Worm (Caenorhabditis elegans): ENCODE results near the gene sup-1.
"Not testable (repeated sequence)": the region's sequence is repeated elsewhere in the genome, so short reads cannot be mapped to it uniquely, and the experiment has no call there.

ce11 chrIII:11773581-11773980 is 36.2 kb upstream of the sup-1 start, which contains the start of gene gbf-1:
- not testable (repeated sequence) for TF ChIP-seq tbx-2 (tag; optimal IDR thresholded peaks at IDR 0.05); lin-11 (tag; optimal IDR thresholded peaks at IDR 0.05); nhr-11 (tag; optimal IDR thresholded peaks at IDR 0.05); hlh-13 (GFP tag; optimal IDR thresholded peaks at IDR 0.05); dmd-4 (tag; optimal IDR thresholded peaks at IDR 0.05; ENCODE audit: borderline replicate concordance); ceh-6 (GFP tag; optimal IDR thresholded peaks at IDR 0.05); pag-3 (tag; optimal IDR thresholded peaks at IDR 0.05; ENCODE audit: borderline replicate concordance); unc-3 (GFP tag; conservative IDR thresholded peaks at IDR 0.05); unc-3 (tag; optimal IDR thresholded peaks at IDR 0.05); Y22D7AL.16 (tag; optimal IDR thresholded peaks at IDR 0.05)
